In genomic region chr3L:8094652-8095129, dm6 we compare ENCODE assay signal across 1 fruit fly cellular context.
TF ChIP-seq lines count a peak whose summit lies in the region.

No protein-coding gene starts in this region.

TF ChIP-seq in whole organism, embryonic, 481 proteins besides CTCF, POLR2A, EP300 and RAD21 (continued from another document and continues in another):
- TF ChIP-seq CG8765 (GFP tag; IDR thresholded peaks at IDR 0.05; lab: Robert Waterston, UW), result no peak
- TF ChIP-seq nerfin-1 (tag; optimal IDR thresholded peaks at IDR 0.05; lab: Kevin White, UChicago), result no peak
- TF ChIP-seq CG12942 (GFP tag; optimal IDR thresholded peaks at IDR 0.05; lab: Kevin White, UChicago), result no peak
- TF ChIP-seq Mrtf (GFP tag; IDR thresholded peaks at IDR 0.05; lab: Robert Waterston, UW), result no peak
- no peak for TF ChIP-seq NC2α (GFP tag; optimal IDR thresholded peaks at IDR 0.05; lab: Kevin White, UChicago)
- TF ChIP-seq hth (optimal IDR thresholded peaks at IDR 0.05; lab: Kevin White, UChicago), result no peak
- no peak for TF ChIP-seq nau (GFP tag; optimal IDR thresholded peaks at IDR 0.05; lab: Kevin White, UChicago)
- TF ChIP-seq bcd (GFP tag; optimal IDR thresholded peaks at IDR 0.05; lab: Kevin White, UChicago), result no peak
- TF ChIP-seq unpg (GFP tag; optimal IDR thresholded peaks at IDR 0.05; lab: Kevin White, UChicago), result peak; percentile 35
- TF ChIP-seq CG13424 (tag; optimal IDR thresholded peaks at IDR 0.05; lab: Kevin White, UChicago), result peak; percentile 7
- TF ChIP-seq lola (GFP tag; optimal IDR thresholded peaks at IDR 0.05; lab: Kevin White, UChicago), result no peak
- TF ChIP-seq rib (GFP tag; IDR thresholded peaks at IDR 0.05; lab: Robert Waterston, UW), result peak; percentile 78
- TF ChIP-seq CG32532 (GFP tag; IDR thresholded peaks at IDR 0.05; lab: Robert Waterston, UW), result peak; percentile 64
- no peak for TF ChIP-seq CG13624 (GFP tag; optimal IDR thresholded peaks at IDR 0.05; lab: Kevin White, UChicago)
- peak; percentile 71; the same call in 1 of the 4 replicates for TF ChIP-seq chinmo (GFP tag; IDR thresholded peaks at IDR 0.05; lab: Robert Waterston, UW; ENCODE audit: partially characterized antibody)
- TF ChIP-seq CG42726 (GFP tag; IDR thresholded peaks at IDR 0.05; lab: Robert Waterston, UW; ENCODE audit: partially characterized antibody), result no peak
- TF ChIP-seq mirr (GFP tag; optimal IDR thresholded peaks at IDR 0.05; lab: Kevin White, UChicago), result no peak
- TF ChIP-seq CG33557 (GFP tag; optimal IDR thresholded peaks at IDR 0.05; lab: Kevin White, UChicago), result no peak
- no peak for TF ChIP-seq CG2875 (GFP tag; optimal IDR thresholded peaks at IDR 0.05; lab: Kevin White, UChicago)
- no peak for TF ChIP-seq eve (GFP tag; optimal IDR thresholded peaks at IDR 0.05; lab: Kevin White, UChicago)
- TF ChIP-seq CG14441 (GFP tag; IDR thresholded peaks at IDR 0.05; lab: Robert Waterston, UW), result no peak
- peak; percentile 49 for TF ChIP-seq Hmr (GFP tag; optimal IDR thresholded peaks at IDR 0.05; lab: Kevin White, UChicago)
- TF ChIP-seq bowl (GFP tag; IDR thresholded peaks at IDR 0.05; lab: Robert Waterston, UW), result no peak
- TF ChIP-seq sqz (GFP tag; optimal IDR thresholded peaks at IDR 0.05; lab: Kevin White, UChicago), result no peak
- TF ChIP-seq sima (GFP tag; optimal IDR thresholded peaks at IDR 0.05; lab: Kevin White, UChicago), result no peak
- no peak for TF ChIP-seq vvl (GFP tag; IDR thresholded peaks at IDR 0.05; lab: Robert Waterston, UW)
- no peak for TF ChIP-seq CG43689 (GFP tag; IDR thresholded peaks at IDR 0.05; lab: Robert Waterston, UW)
- TF ChIP-seq CG17359 (tag; optimal IDR thresholded peaks at IDR 0.05; lab: Kevin White, UChicago), result peak; percentile 11
- no peak for TF ChIP-seq Gug (GFP tag; IDR thresholded peaks at IDR 0.05; lab: Robert Waterston, UW)
- no peak for TF ChIP-seq h (optimal IDR thresholded peaks at IDR 0.05; lab: Kevin White, UChicago)
- TF ChIP-seq CG34376 (GFP tag; optimal IDR thresholded peaks at IDR 0.05; lab: Kevin White, UChicago), result no peak
- TF ChIP-seq CG1832 (GFP tag; optimal IDR thresholded peaks at IDR 0.05; lab: Kevin White, UChicago), result no peak
- no peak for TF ChIP-seq Xbp1 (GFP tag; optimal IDR thresholded peaks at IDR 0.05; lab: Kevin White, UChicago)
- no peak for TF ChIP-seq repo (GFP tag; optimal IDR thresholded peaks at IDR 0.05; lab: Kevin White, UChicago)
- no peak for TF ChIP-seq nerfin-2 (GFP tag; IDR thresholded peaks at IDR 0.05; lab: Robert Waterston, UW; ENCODE audit: partially characterized antibody)
- TF ChIP-seq CG6272 (GFP tag; IDR thresholded peaks at IDR 0.05; lab: Robert Waterston, UW), result no peak
- no peak for TF ChIP-seq CG8290 (GFP tag; optimal IDR thresholded peaks at IDR 0.05; lab: Kevin White, UChicago)
- peak in 1 of 2 experiments; percentile 7 for TF ChIP-seq CG8290 (tag; optimal IDR thresholded peaks at IDR 0.05; lab: Kevin White, UChicago)
- no peak for TF ChIP-seq Sry-β (GFP tag; optimal IDR thresholded peaks at IDR 0.05; lab: Kevin White, UChicago)
- no peak for TF ChIP-seq CG4360 (GFP tag; IDR thresholded peaks at IDR 0.05; lab: Robert Waterston, UW)
- peak; percentile 41; the same call in 1 of the 3 replicates for TF ChIP-seq CG34422 (GFP tag; IDR thresholded peaks at IDR 0.05; lab: Robert Waterston, UW)
- TF ChIP-seq fd64A (GFP tag; optimal IDR thresholded peaks at IDR 0.05; lab: Kevin White, UChicago), result no peak
- no peak for TF ChIP-seq CG17328 (GFP tag; IDR thresholded peaks at IDR 0.05; lab: Robert Waterston, UW)
- no peak for TF ChIP-seq tgo (GFP tag; IDR thresholded peaks at IDR 0.05; lab: Robert Waterston, UW)
- peak; percentile 80 for TF ChIP-seq Med (GFP tag; lab: Kevin White, UChicago)
- TF ChIP-seq unc-4 (GFP tag; IDR thresholded peaks at IDR 0.05; lab: Robert Waterston, UW; ENCODE audit: partially characterized antibody), result no peak
- TF ChIP-seq Dip3 (GFP tag; optimal IDR thresholded peaks at IDR 0.05; lab: Kevin White, UChicago), result no peak
- TF ChIP-seq bab2 (GFP tag; optimal IDR thresholded peaks at IDR 0.05; lab: Kevin White, UChicago), result no peak
- TF ChIP-seq CG6813 (GFP tag; optimal IDR thresholded peaks at IDR 0.05; lab: Kevin White, UChicago), result no peak
- no peak for TF ChIP-seq org-1 (GFP tag; optimal IDR thresholded peaks at IDR 0.05; lab: Kevin White, UChicago)
- TF ChIP-seq CG7271 (tag; optimal IDR thresholded peaks at IDR 0.05; lab: Kevin White, UChicago), result no peak
- TF ChIP-seq crp (GFP tag; optimal IDR thresholded peaks at IDR 0.05; lab: Kevin White, UChicago), result no peak
- TF ChIP-seq Kr (GFP tag; optimal IDR thresholded peaks at IDR 0.05; lab: Kevin White, UChicago), result no peak
- no peak for TF ChIP-seq lbe (GFP tag; optimal IDR thresholded peaks at IDR 0.05; lab: Kevin White, UChicago)
- TF ChIP-seq gce (GFP tag; IDR thresholded peaks at IDR 0.05; lab: Robert Waterston, UW), result no peak
- no peak for TF ChIP-seq CG32772 (GFP tag; IDR thresholded peaks at IDR 0.05; lab: Robert Waterston, UW)
- peak; percentile 16 for TF ChIP-seq Hr3 (GFP tag; optimal IDR thresholded peaks at IDR 0.05; lab: Kevin White, UChicago)
- peak; percentile 15 for TF ChIP-seq shn (GFP tag; optimal IDR thresholded peaks at IDR 0.05; lab: Kevin White, UChicago)
- no peak for TF ChIP-seq Camta (GFP tag; optimal IDR thresholded peaks at IDR 0.05; lab: Kevin White, UChicago)
- TF ChIP-seq C15 (GFP tag; IDR thresholded peaks at IDR 0.05; lab: Robert Waterston, UW), result no peak
- no peak for TF ChIP-seq Dbx (GFP tag; IDR thresholded peaks at IDR 0.05; lab: Robert Waterston, UW)
- TF ChIP-seq CG5245 (GFP tag; optimal IDR thresholded peaks at IDR 0.05; lab: Kevin White, UChicago), result no peak
- no peak for TF ChIP-seq zen2 (GFP tag; IDR thresholded peaks at IDR 0.05; lab: Robert Waterston, UW; ENCODE audit: partially characterized antibody)
- no peak for TF ChIP-seq Antp (GFP tag; optimal IDR thresholded peaks at IDR 0.05; lab: Kevin White, UChicago)
- TF ChIP-seq Spps (tag; optimal IDR thresholded peaks at IDR 0.05; lab: Kevin White, UChicago), result no peak
- no peak for TF ChIP-seq wdn (GFP tag; IDR thresholded peaks at IDR 0.05; lab: Robert Waterston, UW)
- no peak for TF ChIP-seq kah (GFP tag; optimal IDR thresholded peaks at IDR 0.05; lab: Kevin White, UChicago)
- TF ChIP-seq CG15696 (tag; optimal IDR thresholded peaks at IDR 0.05; lab: Kevin White, UChicago), result no peak
- TF ChIP-seq CG10321 (GFP tag; IDR thresholded peaks at IDR 0.05; lab: Robert Waterston, UW), result no peak
- TF ChIP-seq yki (optimal IDR thresholded peaks at IDR 0.05; lab: Kevin White, UChicago), result no peak
- TF ChIP-seq CG4424 (GFP tag; optimal IDR thresholded peaks at IDR 0.05; lab: Kevin White, UChicago), result no peak
- no peak for TF ChIP-seq Dek (tag; optimal IDR thresholded peaks at IDR 0.05; lab: Kevin White, UChicago)
- TF ChIP-seq gem (tag; optimal IDR thresholded peaks at IDR 0.05; lab: Kevin White, UChicago), result peak; percentile 61
- peak; percentile 76 for TF ChIP-seq cwo (GFP tag; optimal IDR thresholded peaks at IDR 0.05; lab: Kevin White, UChicago)
- no peak for TF ChIP-seq Neu2 (GFP tag; optimal IDR thresholded peaks at IDR 0.05; lab: Kevin White, UChicago; ENCODE audit: borderline replicate concordance)
- TF ChIP-seq Elba2 (GFP tag; optimal IDR thresholded peaks at IDR 0.05; lab: Kevin White, UChicago), result no peak
- no peak for TF ChIP-seq hkb (optimal IDR thresholded peaks at IDR 0.05; lab: Kevin White, UChicago)
- no peak for TF ChIP-seq hkb (GFP tag; IDR thresholded peaks at IDR 0.05; lab: Robert Waterston, UW)
- TF ChIP-seq CG6654 (GFP tag; optimal IDR thresholded peaks at IDR 0.05; lab: Kevin White, UChicago), result no peak
- TF ChIP-seq CG13894 (tag; optimal IDR thresholded peaks at IDR 0.05; lab: Kevin White, UChicago), result peak; percentile 73
- TF ChIP-seq CG10979 (tag; optimal IDR thresholded peaks at IDR 0.05; lab: Kevin White, UChicago), result no peak
- no peak for TF ChIP-seq tap (tag; optimal IDR thresholded peaks at IDR 0.05; lab: Kevin White, UChicago)
- no peak for TF ChIP-seq CG18476 (GFP tag; optimal IDR thresholded peaks at IDR 0.05; lab: Kevin White, UChicago)
- TF ChIP-seq sna (GFP tag; IDR thresholded peaks at IDR 0.05; lab: Robert Waterston, UW; ENCODE audit: partially characterized antibody), result no peak
- no peak for TF ChIP-seq CG11398 (GFP tag; optimal IDR thresholded peaks at IDR 0.05; lab: Kevin White, UChicago)
- TF ChIP-seq CG11504 (tag; optimal IDR thresholded peaks at IDR 0.05; lab: Kevin White, UChicago), result peak; percentile 49
- TF ChIP-seq Ssrp (tag; optimal IDR thresholded peaks at IDR 0.05; lab: Kevin White, UChicago), result no peak
- peak; percentile 3 for TF ChIP-seq CG3281 (GFP tag; optimal IDR thresholded peaks at IDR 0.05; lab: Kevin White, UChicago)
- TF ChIP-seq CG2712 (tag; optimal IDR thresholded peaks at IDR 0.05; lab: Kevin White, UChicago), result peak; percentile 50
- no peak for TF ChIP-seq CG11247 (GFP tag; IDR thresholded peaks at IDR 0.05; lab: Robert Waterston, UW)
- no peak for TF ChIP-seq slou (GFP tag; optimal IDR thresholded peaks at IDR 0.05; lab: Kevin White, UChicago)
- no peak for TF ChIP-seq CG1529 (GFP tag; optimal IDR thresholded peaks at IDR 0.05; lab: Kevin White, UChicago)
- no peak for TF ChIP-seq CG9609 (GFP tag; optimal IDR thresholded peaks at IDR 0.05; lab: Kevin White, UChicago)
- no peak; the same call in 2 of the 3 replicates for TF ChIP-seq dysf (GFP tag; IDR thresholded peaks at IDR 0.05; lab: Robert Waterston, UW)
- TF ChIP-seq CG30020 (tag; optimal IDR thresholded peaks at IDR 0.05; lab: Kevin White, UChicago), result no peak
- TF ChIP-seq gro (GFP tag; optimal IDR thresholded peaks at IDR 0.05; lab: Kevin White, UChicago), result no peak
- no peak for TF ChIP-seq HLH4C (GFP tag; IDR thresholded peaks at IDR 0.05; lab: Robert Waterston, UW; ENCODE audit: partially characterized antibody)
- peak; percentile 32 for TF ChIP-seq lab (GFP tag; optimal IDR thresholded peaks at IDR 0.05; lab: Kevin White, UChicago)
- no peak for TF ChIP-seq seq (GFP tag; IDR thresholded peaks at IDR 0.05; lab: Robert Waterston, UW)
- no peak for TF ChIP-seq ttk (GFP tag; IDR thresholded peaks at IDR 0.05; lab: Robert Waterston, UW)
- no peak for TF ChIP-seq odd (GFP tag; optimal IDR thresholded peaks at IDR 0.05; lab: Kevin White, UChicago)
- TF ChIP-seq HLHmδ (GFP tag; optimal IDR thresholded peaks at IDR 0.05; lab: Kevin White, UChicago), result no peak
- TF ChIP-seq CG17912 (GFP tag; optimal IDR thresholded peaks at IDR 0.05; lab: Kevin White, UChicago), result no peak
- TF ChIP-seq CG8944 (GFP tag; optimal IDR thresholded peaks at IDR 0.05; lab: Kevin White, UChicago), result no peak
- TF ChIP-seq Dad (GFP tag; optimal IDR thresholded peaks at IDR 0.05; lab: Kevin White, UChicago), result no peak
- TF ChIP-seq dmrt11E (tag; optimal IDR thresholded peaks at IDR 0.05; lab: Kevin White, UChicago), result no peak
- no peak for TF ChIP-seq caup (GFP tag; optimal IDR thresholded peaks at IDR 0.05; lab: Kevin White, UChicago; ENCODE audit: severe bottlenecking)
- TF ChIP-seq exex (tag; optimal IDR thresholded peaks at IDR 0.05; lab: Kevin White, UChicago), result no peak
- TF ChIP-seq ham (GFP tag; IDR thresholded peaks at IDR 0.05; lab: Robert Waterston, UW), result no peak
- TF ChIP-seq CG10274 (GFP tag; optimal IDR thresholded peaks at IDR 0.05; lab: Kevin White, UChicago), result no peak
- TF ChIP-seq CG10366 (GFP tag; IDR thresholded peaks at IDR 0.05; lab: Robert Waterston, UW), result no peak
- TF ChIP-seq bigmax (GFP tag; optimal IDR thresholded peaks at IDR 0.05; lab: Kevin White, UChicago), result no peak
- TF ChIP-seq CG6254 (GFP tag; optimal IDR thresholded peaks at IDR 0.05; lab: Kevin White, UChicago), result no peak
- no peak for TF ChIP-seq CG10654 (GFP tag; optimal IDR thresholded peaks at IDR 0.05; lab: Kevin White, UChicago)
- TF ChIP-seq CG2202 (tag; optimal IDR thresholded peaks at IDR 0.05; lab: Kevin White, UChicago), result no peak
- no peak for TF ChIP-seq CG9215 (GFP tag; IDR thresholded peaks at IDR 0.05; lab: Robert Waterston, UW)
- peak; percentile 3 for TF ChIP-seq Oli (tag; optimal IDR thresholded peaks at IDR 0.05; lab: Kevin White, UChicago)
- no peak for TF ChIP-seq CG4617 (GFP tag; optimal IDR thresholded peaks at IDR 0.05; lab: Kevin White, UChicago; ENCODE audit: borderline replicate concordance)
- no peak for TF ChIP-seq CG12155 (GFP tag; optimal IDR thresholded peaks at IDR 0.05; lab: Kevin White, UChicago)
- TF ChIP-seq Dll (GFP tag; IDR thresholded peaks at IDR 0.05; lab: Robert Waterston, UW; ENCODE audit: partially characterized antibody), result no peak
- TF ChIP-seq pita (GFP tag; optimal IDR thresholded peaks at IDR 0.05; lab: Kevin White, UChicago), result no peak
- no peak for TF ChIP-seq Tbp (GFP tag; optimal IDR thresholded peaks at IDR 0.05; lab: Kevin White, UChicago)
- no peak for TF ChIP-seq sim (GFP tag; IDR thresholded peaks at IDR 0.05; lab: Robert Waterston, UW)
- no peak for TF ChIP-seq lov (optimal IDR thresholded peaks at IDR 0.05; lab: Kevin White, UChicago)
- no peak for TF ChIP-seq lov (GFP tag; IDR thresholded peaks at IDR 0.05; lab: Robert Waterston, UW)
- peak; percentile 78 for TF ChIP-seq D19B (GFP tag; optimal IDR thresholded peaks at IDR 0.05; lab: Kevin White, UChicago)
- no peak for TF ChIP-seq gt (GFP tag; IDR thresholded peaks at IDR 0.05; lab: Robert Waterston, UW)
- TF ChIP-seq stc (GFP tag; IDR thresholded peaks at IDR 0.05; lab: Robert Waterston, UW), result 0 out of 2 replicates have a peak, but pooled peaks have one; percentile 26
- TF ChIP-seq Taf1 (GFP tag; IDR thresholded peaks at IDR 0.05; lab: Robert Waterston, UW), result no peak
- no peak for TF ChIP-seq Mes4 (GFP tag; optimal IDR thresholded peaks at IDR 0.05; lab: Kevin White, UChicago)
- TF ChIP-seq CG2129 (GFP tag; IDR thresholded peaks at IDR 0.05; lab: Robert Waterston, UW; ENCODE audit: partially characterized antibody), result no peak
- TF ChIP-seq CG6175 (GFP tag; IDR thresholded peaks at IDR 0.05; lab: Robert Waterston, UW), result no peak
- TF ChIP-seq CG13287 (GFP tag; IDR thresholded peaks at IDR 0.05; lab: Robert Waterston, UW; ENCODE audit: partially characterized antibody), result no peak
- no peak for TF ChIP-seq inv (GFP tag; IDR thresholded peaks at IDR 0.05; lab: Robert Waterston, UW; ENCODE audit: partially characterized antibody)
- TF ChIP-seq bsh (GFP tag; optimal IDR thresholded peaks at IDR 0.05; lab: Kevin White, UChicago), result no peak
- no peak for TF ChIP-seq oc (tag; optimal IDR thresholded peaks at IDR 0.05; lab: Kevin White, UChicago)
- no peak for TF ChIP-seq Myb (GFP tag; optimal IDR thresholded peaks at IDR 0.05; lab: Kevin White, UChicago)
- peak; percentile 19 for TF ChIP-seq CG13775 (GFP tag; optimal IDR thresholded peaks at IDR 0.05; lab: Kevin White, UChicago)
- TF ChIP-seq HmgD (GFP tag; optimal IDR thresholded peaks at IDR 0.05; lab: Kevin White, UChicago), result no peak
